Worm (Caenorhabditis elegans) whole organism, L1 larva: ENCODE data around the gene nlp-79.

Source experiments
- F16B12.6 ChIP-seq: fragments of 150-350 bp; optimal IDR thresholded peaks from 2 replicates; lab custom pipeline; 2014; ENCODE audit warnings: missing biosample characterization, missing genetic modification characterization
- aha-1 ChIP-seq: fragments of 150-350 bp; optimal IDR thresholded peaks from 2 replicates; lab custom pipeline; 2014; ENCODE audit warnings: missing biosample characterization, missing genetic modification characterization
- aly-2 ChIP-seq: fragments of 150-350 bp; optimal IDR thresholded peaks from 2 replicates; lab custom pipeline; 2014; ENCODE audit warnings: missing biosample characterization, missing genetic modification characterization
- egl-27 ChIP-seq, 2 experiments: fragments of 150-350 bp in 1 of 2; sonication (generic microtip); optimal IDR thresholded peaks; 3 replicates each; lab custom pipeline; 2017 to 2018; ENCODE audit warnings: missing biosample characterization in 2 of 2, missing genetic modification characterization in 2 of 2, missing genetic modification reagents in 2 of 2
- mdl-1 ChIP-seq, 2 experiments: fragments of 150-350 bp; optimal IDR thresholded peaks; 2 replicates each; lab custom pipeline; 2014 to 2017; ENCODE audit warnings: missing biosample characterization in 2 of 2, missing genetic modification characterization in 2 of 2, inconsistent platforms in 1 of 2
- mep-1 ChIP-seq: fragments of 150-350 bp; optimal IDR thresholded peaks from 2 replicates; lab custom pipeline; 2014; ENCODE audit warnings: missing biosample characterization, missing genetic modification characterization
- nhr-11 ChIP-seq: fragments of 150-350 bp; optimal IDR thresholded peaks from 2 replicates; lab custom pipeline; 2014; ENCODE audit warnings: missing biosample characterization, missing genetic modification characterization
- nhr-28 ChIP-seq: fragments of 150-350 bp; optimal IDR thresholded peaks from 2 replicates; lab custom pipeline; 2014; ENCODE audit warnings: missing biosample characterization, missing genetic modification characterization
- pag-3 ChIP-seq: sonication (generic microtip); optimal IDR thresholded peaks from 2 replicates; lab custom pipeline; 2017; ENCODE audit warnings: missing genetic modification characterization, mild to moderate bottlenecking, missing compliant biosample characterization, antibody characterized with exemption, borderline replicate concordance; ENCODE audit not compliant: insufficient read depth
- snpc-4 ChIP-seq: fragments of 150-350 bp; optimal IDR thresholded peaks from 2 replicates; lab custom pipeline; 2014; ENCODE audit warnings: missing biosample characterization, missing genetic modification characterization
- unc-86 ChIP-seq: sonication (generic microtip); optimal IDR thresholded peaks from 2 replicates; lab custom pipeline; 2016; ENCODE audit warnings: missing genetic modification characterization, missing compliant biosample characterization
- xbp-1 ChIP-seq: sonication (generic microtip); optimal IDR thresholded peaks from 2 replicates; lab custom pipeline; 2016; ENCODE audit warnings: missing genetic modification characterization, missing compliant biosample characterization
- zag-1 ChIP-seq: fragments of 150-350 bp; optimal IDR thresholded peaks from 2 replicates; lab custom pipeline; 2014; ENCODE audit warnings: missing biosample characterization, missing genetic modification characterization
- ztf-11 ChIP-seq, 2 experiments: sonication (generic microtip); optimal IDR thresholded peaks; 2 replicates each; lab custom pipeline; 2016 to 2017; ENCODE audit warnings: missing genetic modification characterization in 2 of 2, missing biosample characterization in 1 of 2, missing compliant biosample characterization in 1 of 2

DNA sequence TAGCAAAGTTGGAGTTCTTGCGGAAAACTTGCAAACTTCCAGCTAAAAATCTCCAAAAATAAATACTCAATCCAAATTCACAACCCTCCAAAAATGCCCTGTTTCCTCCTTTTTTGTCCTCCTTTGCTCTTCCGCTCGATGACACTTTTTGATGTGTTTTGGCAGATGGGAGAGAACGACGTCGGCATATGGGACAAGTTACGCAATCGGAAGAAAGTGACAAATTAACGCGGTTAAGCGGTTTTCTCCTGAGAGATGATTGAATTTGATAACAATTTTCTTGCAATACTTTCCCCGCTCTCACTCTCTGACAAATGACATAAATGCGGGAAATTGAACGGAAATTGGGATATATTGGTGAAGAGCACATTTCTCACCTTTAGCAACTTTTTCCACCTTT lies 32.7 kb upstream of the nlp-79 start:
- TF ChIP-seq unc-86 (tag; lab: Kevin White, UChicago), result no peak
- TF ChIP-seq egl-27 (tag; optimal IDR thresholded peaks at IDR 0.05; lab: Kevin White, UChicago), result no peak
- no peak for TF ChIP-seq nhr-11 (tag; lab: Kevin White, UChicago)
- TF ChIP-seq F16B12.6 (tag; lab: Kevin White, UChicago), result no peak
- no peak for TF ChIP-seq nhr-28 (tag; lab: Kevin White, UChicago)
- TF ChIP-seq pag-3, result no peak
- no peak for TF ChIP-seq ztf-11 (tag; optimal IDR thresholded peaks at IDR 0.05; lab: Kevin White, UChicago)
- no peak for TF ChIP-seq mdl-1 (tag; optimal IDR thresholded peaks at IDR 0.05; lab: Kevin White, UChicago)
- no peak for TF ChIP-seq aly-2 (tag; lab: Kevin White, UChicago)
- no peak for TF ChIP-seq aha-1 (tag; lab: Kevin White, UChicago)
- TF ChIP-seq zag-1 (tag; lab: Kevin White, UChicago), result no peak
- no peak for TF ChIP-seq snpc-4 (tag; lab: Kevin White, UChicago)
- TF ChIP-seq xbp-1 (tag; lab: Kevin White, UChicago), result no peak
- TF ChIP-seq mep-1 (tag; lab: Kevin White, UChicago), result no peak
